Worm (Caenorhabditis elegans): Measurements from ENCODE around the gene gst-23.

ce11 chrV:3242984-3243383, at the start of gene gst-23:
- no peak for TF ChIP-seq unc-62 (GFP tag; optimal IDR thresholded peaks at IDR 0.05 in 1 of 2)
- TF ChIP-seq unc-62 (tag; optimal IDR thresholded peaks at IDR 0.05) = no peak
- TF ChIP-seq nhr-41 (GFP tag; IDR thresholded peaks at IDR 0.05) = no peak
- no peak for TF ChIP-seq attf-4 (tag; optimal IDR thresholded peaks at IDR 0.05)
- TF ChIP-seq ama-1 (optimal IDR thresholded peaks at IDR 0.05) = no peak
- no peak for TF ChIP-seq snpc-4 (tag; optimal IDR thresholded peaks at IDR 0.05)
- no peak for TF ChIP-seq ZK546.5 (tag; optimal IDR thresholded peaks at IDR 0.05)
- no peak for TF ChIP-seq lin-39 (tag; optimal IDR thresholded peaks at IDR 0.05)
- TF ChIP-seq nhr-48 (tag; optimal IDR thresholded peaks at IDR 0.05) = no peak
- TF ChIP-seq nhr-25 (tag; optimal IDR thresholded peaks at IDR 0.05; ENCODE audit: borderline replicate concordance, insufficient read depth) = no peak
- no peak for TF ChIP-seq ceh-20 (GFP tag; IDR thresholded peaks at IDR 0.05)
- TF ChIP-seq aly-2 (tag; optimal IDR thresholded peaks at IDR 0.05) = no peak
- no peak for TF ChIP-seq Y105C5A.15 (GFP tag; IDR thresholded peaks at IDR 0.05)
- no peak for TF ChIP-seq mep-1 (tag; optimal IDR thresholded peaks at IDR 0.05)

Measured in whole organism, L4 larva.